Worm (Caenorhabditis elegans) whole organism, L1 larva: ENCODE results near the gene F56D6.6.

ENCODE experiments used
- C16A3.4 ChIP-seq: fragments of 150-350 bp; optimal IDR thresholded peaks from 2 replicates; lab custom pipeline; 2014; ENCODE audit warnings: missing biosample characterization, missing genetic modification characterization
- F16B12.6 ChIP-seq: fragments of 150-350 bp; optimal IDR thresholded peaks from 2 replicates; lab custom pipeline; 2014; ENCODE audit warnings: missing biosample characterization, missing genetic modification characterization
- alr-1 ChIP-seq: fragments of 200-800 bp; sonication (Bioruptor generic); optimal IDR thresholded peaks from 2 replicates; lab custom pipeline; 2018; ENCODE audit warnings: borderline replicate concordance, mild to moderate bottlenecking, missing genetic modification characterization, missing compliant biosample characterization
- aly-2 ChIP-seq: fragments of 150-350 bp; optimal IDR thresholded peaks from 2 replicates; lab custom pipeline; 2014; ENCODE audit warnings: missing biosample characterization, missing genetic modification characterization
- ama-1 ChIP-seq: fragments of 150-350 bp; optimal IDR thresholded peaks from 2 replicates; lab custom pipeline; 2014
- ceh-90 ChIP-seq: sonication (generic microtip); optimal IDR thresholded peaks from 2 replicates; lab custom pipeline; 2016; ENCODE audit warnings: missing genetic modification characterization, missing compliant biosample characterization
- dsc-1 ChIP-seq: sonication (generic microtip); optimal IDR thresholded peaks from 2 replicates; lab custom pipeline; 2016; ENCODE audit warnings: mild to moderate bottlenecking, missing genetic modification characterization, missing compliant biosample characterization
- efl-1 ChIP-seq, 4 experiments: fragments of 150-350 bp; optimal IDR thresholded peaks in 3 of 4; peaks in 1 of 4; 1 replicate in 1 of 4; 2 replicates in 3 of 4; lab custom pipeline; 2014; ENCODE audit warnings: missing biosample characterization in 2 of 4, missing genetic modification characterization in 2 of 4, missing genetic modification reagents in 2 of 4
- efl-3 ChIP-seq: fragments of 200-800 bp; sonication (Bioruptor generic); optimal IDR thresholded peaks from 2 replicates; lab custom pipeline; 2018; ENCODE audit warnings: mild to moderate bottlenecking, missing genetic modification characterization, missing compliant biosample characterization
- egl-27 ChIP-seq, 2 experiments: fragments of 150-350 bp in 1 of 2; sonication (generic microtip); optimal IDR thresholded peaks; 3 replicates each; lab custom pipeline; 2017 to 2018; ENCODE audit warnings: missing biosample characterization in 2 of 2, missing genetic modification characterization in 2 of 2, missing genetic modification reagents in 2 of 2
- elt-3 ChIP-seq, 6 experiments: fragments of 150-350 bp in 1 of 6; sonication (generic microtip); optimal IDR thresholded peaks; 2 replicates each; lab custom pipeline; 2017 to 2018; ENCODE audit warnings: missing biosample characterization in 6 of 6, missing genetic modification characterization in 6 of 6, inconsistent platforms in 1 of 6
- fkh-10 ChIP-seq: sonication (generic microtip); optimal IDR thresholded peaks from 2 replicates; lab custom pipeline; 2017; ENCODE audit warnings: missing biosample characterization, missing genetic modification reagents, missing genetic modification characterization
- fkh-4 ChIP-seq: sonication (generic microtip); optimal IDR thresholded peaks from 2 replicates; lab custom pipeline; 2016; ENCODE audit warnings: missing compliant biosample characterization, missing genetic modification characterization, borderline replicate concordance
- grh-1 ChIP-seq: fragments of 200-800 bp; sonication (Bioruptor generic); IDR thresholded peaks from 2 replicates; pipeline ENCODE4 v1.3.6; 2022; ENCODE audit warnings: missing genetic modification reagents, missing genetic modification characterization, missing compliant biosample characterization
- irx-1 ChIP-seq: sonication (generic microtip); optimal IDR thresholded peaks from 2 replicates; lab custom pipeline; 2016; ENCODE audit warnings: missing genetic modification characterization, missing compliant biosample characterization
- isw-1 ChIP-seq: fragments of 200-800 bp; sonication (Bioruptor generic); IDR thresholded peaks from 2 replicates; pipeline ENCODE4 v1.3.6; 2022; ENCODE audit warnings: missing genetic modification characterization, missing compliant biosample characterization
- jun-1 ChIP-seq: fragments of 150-350 bp; optimal IDR thresholded peaks from 2 replicates; lab custom pipeline; 2014; ENCODE audit warnings: missing biosample characterization, missing genetic modification reagents, missing genetic modification characterization
- lin-14 ChIP-seq: fragments of 200-800 bp; sonication (Bioruptor generic); optimal IDR thresholded peaks from 2 replicates; lab custom pipeline; 2018; ENCODE audit warnings: mild to moderate bottlenecking, missing genetic modification characterization, moderate library complexity, missing compliant biosample characterization
- lin-15B ChIP-seq: fragments of 150-350 bp; sonication (generic microtip); optimal IDR thresholded peaks from 3 replicates; lab custom pipeline; 2014; ENCODE audit warnings: missing biosample characterization, missing genetic modification characterization
- lir-3 ChIP-seq: sonication (generic microtip); optimal IDR thresholded peaks from 2 replicates; lab custom pipeline; 2016; ENCODE audit warnings: mild to moderate bottlenecking, missing genetic modification characterization, moderate library complexity, missing compliant biosample characterization; ENCODE audit not compliant: poor library complexity
- mab-9 ChIP-seq: fragments of 200-800 bp; sonication (Bioruptor generic); IDR thresholded peaks from 2 replicates; pipeline ENCODE4 v1.3.6; 2022; ENCODE audit warnings: missing genetic modification reagents, missing genetic modification characterization, missing compliant biosample characterization
- mdl-1 ChIP-seq, 2 experiments: fragments of 150-350 bp; optimal IDR thresholded peaks; 2 replicates each; lab custom pipeline; 2014 to 2017; ENCODE audit warnings: missing biosample characterization in 2 of 2, missing genetic modification characterization in 2 of 2, inconsistent platforms in 1 of 2
- nhr-11 ChIP-seq: fragments of 150-350 bp; optimal IDR thresholded peaks from 2 replicates; lab custom pipeline; 2014; ENCODE audit warnings: missing biosample characterization, missing genetic modification characterization
- nhr-28 ChIP-seq: fragments of 150-350 bp; optimal IDR thresholded peaks from 2 replicates; lab custom pipeline; 2014; ENCODE audit warnings: missing biosample characterization, missing genetic modification characterization
- nhr-47 ChIP-seq: sonication (generic microtip); optimal IDR thresholded peaks from 2 replicates; lab custom pipeline; 2016; ENCODE audit warnings: mild to moderate bottlenecking, missing genetic modification characterization, moderate library complexity, missing compliant biosample characterization
- nhr-71 ChIP-seq: sonication (generic microtip); optimal IDR thresholded peaks from 2 replicates; lab custom pipeline; 2016; ENCODE audit warnings: mild to moderate bottlenecking, missing genetic modification characterization, moderate library complexity, missing compliant biosample characterization
- nhr-76 ChIP-seq: sonication (generic microtip); optimal IDR thresholded peaks from 2 replicates; lab custom pipeline; 2017; ENCODE audit warnings: missing biosample characterization, missing genetic modification characterization
- nhr-77 ChIP-seq: fragments of 150-350 bp; optimal IDR thresholded peaks from 2 replicates; lab custom pipeline; 2014; ENCODE audit warnings: missing biosample characterization, missing genetic modification characterization
- nhr-84 ChIP-seq: sonication (generic microtip); optimal IDR thresholded peaks from 2 replicates; lab custom pipeline; 2017; ENCODE audit warnings: missing biosample characterization, missing genetic modification characterization
- nhr-90 ChIP-seq: sonication (generic microtip); optimal IDR thresholded peaks from 2 replicates; lab custom pipeline; 2016; ENCODE audit warnings: mild to moderate bottlenecking, missing genetic modification characterization, missing compliant biosample characterization; ENCODE audit not compliant: poor library complexity
- pax-3 ChIP-seq: fragments of 200-800 bp; sonication (Bioruptor generic); optimal IDR thresholded peaks from 2 replicates; lab custom pipeline; 2018; ENCODE audit warnings: mild to moderate bottlenecking, missing genetic modification characterization, moderate library complexity, missing compliant biosample characterization
- pqm-1 ChIP-seq: sonication (generic microtip); optimal IDR thresholded peaks from 3 replicates; lab custom pipeline; 2017; ENCODE audit warnings: missing biosample characterization, missing genetic modification characterization
- rnt-1 ChIP-seq: sonication (generic microtip); optimal IDR thresholded peaks from 2 replicates; lab custom pipeline; 2016; ENCODE audit warnings: mild to moderate bottlenecking, missing genetic modification characterization, moderate library complexity, missing compliant biosample characterization
- skn-1 ChIP-seq: fragments of 150-350 bp; optimal IDR thresholded peaks from 2 replicates; lab custom pipeline; 2014; ENCODE audit warnings: missing biosample characterization, missing genetic modification characterization
- snpc-4 ChIP-seq: fragments of 150-350 bp; optimal IDR thresholded peaks from 2 replicates; lab custom pipeline; 2014; ENCODE audit warnings: missing biosample characterization, missing genetic modification characterization
- sox-4 ChIP-seq: sonication (generic microtip); optimal IDR thresholded peaks from 2 replicates; lab custom pipeline; 2016; ENCODE audit warnings: missing genetic modification characterization, missing compliant biosample characterization
- sup-37 ChIP-seq: fragments of 200-800 bp; sonication (Bioruptor generic); optimal IDR thresholded peaks from 2 replicates; lab custom pipeline; 2018; ENCODE audit warnings: mild to moderate bottlenecking, missing genetic modification characterization, missing compliant biosample characterization
- tbx-2 ChIP-seq: sonication (generic microtip); optimal IDR thresholded peaks from 2 replicates; lab custom pipeline; 2016; ENCODE audit warnings: missing genetic modification characterization, missing compliant biosample characterization
- tlp-1 ChIP-seq: fragments of 150-350 bp; optimal IDR thresholded peaks from 2 replicates; lab custom pipeline; 2014; ENCODE audit warnings: missing biosample characterization, missing genetic modification characterization
- unc-62 ChIP-seq: fragments of 150-350 bp; optimal IDR thresholded peaks from 2 replicates; lab custom pipeline; 2014; ENCODE audit warnings: missing biosample characterization, missing genetic modification reagents, missing genetic modification characterization
- unc-86 ChIP-seq: sonication (generic microtip); optimal IDR thresholded peaks from 2 replicates; lab custom pipeline; 2016; ENCODE audit warnings: missing genetic modification characterization, missing compliant biosample characterization
- xbp-1 ChIP-seq: sonication (generic microtip); optimal IDR thresholded peaks from 2 replicates; lab custom pipeline; 2016; ENCODE audit warnings: missing genetic modification characterization, missing compliant biosample characterization
- zip-4 ChIP-seq: fragments of 200-800 bp; sonication (Bioruptor generic); optimal IDR thresholded peaks from 2 replicates; lab custom pipeline; 2018; ENCODE audit warnings: mild to moderate bottlenecking, missing genetic modification characterization, moderate library complexity, missing compliant biosample characterization

Gene F56D6.6

ce11 chrIV:3902955-3903354 is at the start of gene F56D6.6:
F56D6.6 (plus strand) TSS chrIV:3903255.
- TF ChIP-seq lin-14 = no peak
- TF ChIP-seq nhr-71 (tag; lab: Kevin White, UChicago) = no peak

- TF ChIP-seq fkh-4 (tag; lab: Kevin White, UChicago) (peak; percentile 80), dsc-1 (peak; percentile 95), unc-62 (GFP tag; lab: Kevin White, UChicago) (no peak)
Observed at ce11 chrIV:3853557-3853956, 49.5 kb upstream of the F56D6.6 start.

ce11 chrIV:3854606-3855005 is 48.4 kb upstream of the F56D6.6 start:
- no peak for TF ChIP-seq nhr-90 (tag; lab: Kevin White, UChicago)
- TF ChIP-seq egl-27 (tag; optimal IDR thresholded peaks at IDR 0.05; lab: Kevin White, UChicago) = no peak
- TF ChIP-seq dsc-1 = peak; percentile 16
- no peak for TF ChIP-seq alr-1 (tag; lab: Kevin White, UChicago)
- no peak for TF ChIP-seq sup-37 (GFP tag; lab: Kevin White, UChicago)
- TF ChIP-seq nhr-84 (tag; lab: Kevin White, UChicago) = no peak
- no peak for TF ChIP-seq lir-3 (tag; lab: Kevin White, UChicago)
- no peak for TF ChIP-seq nhr-47 (tag; lab: Kevin White, UChicago)
- peak; percentile 25 for TF ChIP-seq lin-14

- TF ChIP-seq skn-1 (no peak), aly-2 (tag; lab: Kevin White, UChicago) (no peak)
Observed at ce11 chrIV:3855543-3855942, 47.5 kb upstream of the F56D6.6 start, which contains the start of gene zag-1. zag-1 (plus strand) TSS chrIV:3855843.

ce11 chrIV:3856190-3856589 is 46.9 kb upstream of the F56D6.6 start:
- no peak for TF ChIP-seq efl-3 (GFP tag; lab: Kevin White, UChicago)
- TF ChIP-seq snpc-4 (tag; lab: Kevin White, UChicago) = no peak
- TF ChIP-seq fkh-10 (GFP tag; lab: Kevin White, UChicago) = no peak
- no peak for TF ChIP-seq lin-15B
- no peak for TF ChIP-seq grh-1 (GFP tag; lab: Robert Waterston, UW)
- no peak for TF ChIP-seq tlp-1 (tag; lab: Kevin White, UChicago)
- no peak for TF ChIP-seq zip-4 (GFP tag; lab: Kevin White, UChicago)
- no peak for TF ChIP-seq unc-86 (tag; lab: Kevin White, UChicago)
- no peak for TF ChIP-seq mdl-1 (tag; optimal IDR thresholded peaks at IDR 0.05; lab: Kevin White, UChicago)
- TF ChIP-seq irx-1 (tag; lab: Kevin White, UChicago) = no peak
- TF ChIP-seq pqm-1 (tag; lab: Kevin White, UChicago) = no peak
- TF ChIP-seq C16A3.4 (tag; lab: Kevin White, UChicago) = no peak
- TF ChIP-seq efl-1 (optimal IDR thresholded peaks at IDR 0.05; lab: Kevin White, UChicago) = no peak
- TF ChIP-seq efl-1 (GFP tag; optimal IDR thresholded peaks at IDR 0.05 in 1 of 2; lab: Kevin White, UChicago) = no peak
- TF ChIP-seq elt-3 (tag; optimal IDR thresholded peaks at IDR 0.05; lab: Kevin White, UChicago) = no peak
- no peak for TF ChIP-seq F16B12.6 (tag; lab: Kevin White, UChicago)
- TF ChIP-seq mab-9 (GFP tag; lab: Robert Waterston, UW) = no peak
- no peak for TF ChIP-seq nhr-76

ce11 chrIV:3857999-3858552 is 45.0 kb upstream of the F56D6.6 start:
- TF ChIP-seq pax-3 (tag; lab: Kevin White, UChicago) (no peak), C16A3.4 (tag; lab: Kevin White, UChicago) (no peak), tbx-2 (tag; lab: Kevin White, UChicago) (peak; percentile 41), ama-1 (no peak), xbp-1 (no peak), ceh-90 (tag; lab: Kevin White, UChicago) (no peak), rnt-1 (no peak), nhr-77 (tag; lab: Kevin White, UChicago) (no peak), nhr-28 (tag; lab: Kevin White, UChicago) (no peak), isw-1 (no peak), jun-1 (tag; lab: Kevin White, UChicago) (no peak), efl-1 (optimal IDR thresholded peaks at IDR 0.05; lab: Kevin White, UChicago) (no peak), efl-1 (GFP tag; optimal IDR thresholded peaks at IDR 0.05 in 1 of 2; lab: Kevin White, UChicago) (no peak), sox-4 (tag; lab: Kevin White, UChicago) (no peak), lin-14 (peak; percentile 2), F16B12.6 (tag; lab: Kevin White, UChicago) (no peak), nhr-11 (no peak), pqm-1 (tag; lab: Kevin White, UChicago) (no peak)
